Fruit fly (Drosophila melanogaster): ENCODE measurements around the gene Cpr64Ac.

Gene Cpr64Ac

dm6 chr3L:4227164-4227563 is 14.4 kb upstream of the Cpr64Ac start, which contains the start of gene CG46460 (continued):
- TF ChIP-seq sob (GFP tag; IDR thresholded peaks at IDR 0.05): 0 out of 2 replicates have a peak, but pooled peaks have one; percentile 13
- peak; percentile 64 for TF ChIP-seq ci (GFP tag; IDR thresholded peaks at IDR 0.05)
- TF ChIP-seq luna (GFP tag; optimal IDR thresholded peaks at IDR 0.05): no peak
- TF ChIP-seq vvl (GFP tag; IDR thresholded peaks at IDR 0.05): peak; percentile 41; the same call in 1 of the 2 replicates
- TF ChIP-seq CG17328 (GFP tag; IDR thresholded peaks at IDR 0.05): peak; percentile 11; the same call in 1 of the 2 replicates
- no peak for TF ChIP-seq CG11085 (GFP tag; IDR thresholded peaks at IDR 0.05)
- TF ChIP-seq Myb (GFP tag; optimal IDR thresholded peaks at IDR 0.05): peak; percentile 6
- no peak for TF ChIP-seq CG10431 (GFP tag; optimal IDR thresholded peaks at IDR 0.05)
- TF ChIP-seq CG1529 (GFP tag; optimal IDR thresholded peaks at IDR 0.05): no peak
- peak; percentile 2 for TF ChIP-seq CG15601 (tag; optimal IDR thresholded peaks at IDR 0.05)
- no peak for TF ChIP-seq CG7786 (GFP tag; optimal IDR thresholded peaks at IDR 0.05)
- TF ChIP-seq ac (GFP tag; optimal IDR thresholded peaks at IDR 0.05): peak; percentile 9
- no peak for TF ChIP-seq hkb (optimal IDR thresholded peaks at IDR 0.05)
- 0 out of 2 replicates have a peak, but pooled peaks have one; percentile 9 for TF ChIP-seq hkb (GFP tag; IDR thresholded peaks at IDR 0.05)
- no peak for TF ChIP-seq CG7357 (GFP tag; IDR thresholded peaks at IDR 0.05)
- TF ChIP-seq insv (GFP tag; optimal IDR thresholded peaks at IDR 0.05): no peak
- peak; percentile 27 for TF ChIP-seq CG10543 (GFP tag; optimal IDR thresholded peaks at IDR 0.05)
- TF ChIP-seq CG6813 (GFP tag; optimal IDR thresholded peaks at IDR 0.05): peak; percentile 19
- TF ChIP-seq CG4360 (GFP tag; IDR thresholded peaks at IDR 0.05): peak; percentile 39; the same call in 1 of the 2 replicates
- peak; percentile 19; the same call in 1 of the 2 replicates for TF ChIP-seq amos (GFP tag; IDR thresholded peaks at IDR 0.05; ENCODE audit: partially characterized antibody)
- 0 out of 3 replicates have a peak, but pooled peaks have one; percentile 24 for TF ChIP-seq row (GFP tag; IDR thresholded peaks at IDR 0.05)
- peak; percentile 84 for TF ChIP-seq Jarid2 (GFP tag; optimal IDR thresholded peaks at IDR 0.05)
- peak; percentile 19 for TF ChIP-seq CG12769 (tag; optimal IDR thresholded peaks at IDR 0.05)
- no peak for TF ChIP-seq cato (GFP tag; optimal IDR thresholded peaks at IDR 0.05; ENCODE audit: borderline replicate concordance)
- TF ChIP-seq sr (GFP tag; IDR thresholded peaks at IDR 0.05): no peak
- peak; percentile 4 for TF ChIP-seq HmgZ (tag; optimal IDR thresholded peaks at IDR 0.05)
- TF ChIP-seq cas (GFP tag; IDR thresholded peaks at IDR 0.05): 0 out of 2 replicates have a peak, but pooled peaks have one; percentile 16
- peak; percentile 36; the same call in 1 of the 2 replicates for TF ChIP-seq CG13287 (GFP tag; IDR thresholded peaks at IDR 0.05; ENCODE audit: partially characterized antibody)
- no peak for TF ChIP-seq Mad (GFP tag; optimal IDR thresholded peaks at IDR 0.05)
- no peak for TF ChIP-seq CG32772 (GFP tag; IDR thresholded peaks at IDR 0.05)
- TF ChIP-seq hb (GFP tag; IDR thresholded peaks at IDR 0.05; ENCODE audit: partially characterized antibody): no peak
- peak; percentile 21 for TF ChIP-seq grau (tag; optimal IDR thresholded peaks at IDR 0.05)
- TF ChIP-seq prd (optimal IDR thresholded peaks at IDR 0.05): no peak
- TF ChIP-seq prd (GFP tag; IDR thresholded peaks at IDR 0.05): peak; percentile 10; the same call in 1 of the 3 replicates
- peak; percentile 22 for TF ChIP-seq HLHmδ (GFP tag; optimal IDR thresholded peaks at IDR 0.05)
- no peak for TF ChIP-seq CG1024 (GFP tag; IDR thresholded peaks at IDR 0.05)
- TF ChIP-seq CG13894 (tag; optimal IDR thresholded peaks at IDR 0.05): no peak
- peak; percentile 81 for TF ChIP-seq z (GFP tag; IDR thresholded peaks at IDR 0.05)
- no peak for TF ChIP-seq CG16815 (GFP tag; optimal IDR thresholded peaks at IDR 0.05)
- no peak for TF ChIP-seq fd102C (GFP tag; optimal IDR thresholded peaks at IDR 0.05)
- no peak for TF ChIP-seq CG4282 (GFP tag; optimal IDR thresholded peaks at IDR 0.05)
- no peak for TF ChIP-seq fu2 (GFP tag; optimal IDR thresholded peaks at IDR 0.05)
- TF ChIP-seq CG8290 (GFP tag; optimal IDR thresholded peaks at IDR 0.05): peak; percentile 6
- TF ChIP-seq CG8290 (tag; optimal IDR thresholded peaks at IDR 0.05): peak in 1 of 2 experiments; percentile 12
- no peak for TF ChIP-seq hth (optimal IDR thresholded peaks at IDR 0.05)
- TF ChIP-seq Adf1 (GFP tag; IDR thresholded peaks at IDR 0.05): peak; percentile 58
- TF ChIP-seq lov (optimal IDR thresholded peaks at IDR 0.05): no peak
- TF ChIP-seq lov (GFP tag; IDR thresholded peaks at IDR 0.05): 0 out of 3 replicates have a peak, but pooled peaks have one; percentile 28
- TF ChIP-seq cad (GFP tag; optimal IDR thresholded peaks at IDR 0.05): peak; percentile 44
- TF ChIP-seq CG3163 (GFP tag; optimal IDR thresholded peaks at IDR 0.05): no peak
- TF ChIP-seq so (GFP tag; IDR thresholded peaks at IDR 0.05): peak; percentile 67; the same call in 2 of the 3 replicates
- peak; percentile 94 for TF ChIP-seq cg (GFP tag; optimal IDR thresholded peaks at IDR 0.05)
- TF ChIP-seq yki (optimal IDR thresholded peaks at IDR 0.05): peak; percentile 16

Data from whole organism, embryonic.